Worm (Caenorhabditis elegans) whole organism, midembryonic: ENCODE results near the gene sbt-1.

Source experiments
- flt-1 ChIP-seq: fragments of 200-800 bp; sonication (Bioruptor generic); IDR thresholded peaks from 2 replicates; pipeline ENCODE4 v1.3.6; 2022; ENCODE audit warnings: missing genetic modification characterization, missing compliant biosample characterization
- klf-2 ChIP-seq: fragments of 200-800 bp; sonication (Bioruptor generic); conservative IDR thresholded peaks from 2 replicates; pipeline ENCODE4 v1.3.6; 2022; ENCODE audit warnings: missing genetic modification reagents, missing genetic modification characterization, missing compliant biosample characterization
- med-1 ChIP-seq: sonication (generic microtip); optimal IDR thresholded peaks from 2 replicates; lab custom pipeline; 2017; ENCODE audit warnings: missing genetic modification characterization, mild to moderate bottlenecking, missing compliant biosample characterization, antibody characterized with exemption, missing genetic modification reagents; ENCODE audit not compliant: insufficient read depth
- ref-1 ChIP-seq: fragments of 200-800 bp; sonication (Bioruptor generic); conservative IDR thresholded peaks from 2 replicates; pipeline ENCODE4 v1.3.6; 2022; ENCODE audit warnings: missing genetic modification reagents, missing genetic modification characterization, missing compliant biosample characterization
- tab-1 ChIP-seq: fragments of 200-800 bp; sonication (Bioruptor generic); IDR thresholded peaks from 2 replicates; pipeline ENCODE4 v1.3.6; 2022; ENCODE audit warnings: missing genetic modification characterization, missing compliant biosample characterization
- ztf-29 ChIP-seq: fragments of 200-800 bp; sonication (Bioruptor generic); IDR thresholded peaks from 2 replicates; pipeline ENCODE4 v1.3.6; 2022; ENCODE audit warnings: missing genetic modification reagents, missing genetic modification characterization, missing compliant biosample characterization

DNA sequence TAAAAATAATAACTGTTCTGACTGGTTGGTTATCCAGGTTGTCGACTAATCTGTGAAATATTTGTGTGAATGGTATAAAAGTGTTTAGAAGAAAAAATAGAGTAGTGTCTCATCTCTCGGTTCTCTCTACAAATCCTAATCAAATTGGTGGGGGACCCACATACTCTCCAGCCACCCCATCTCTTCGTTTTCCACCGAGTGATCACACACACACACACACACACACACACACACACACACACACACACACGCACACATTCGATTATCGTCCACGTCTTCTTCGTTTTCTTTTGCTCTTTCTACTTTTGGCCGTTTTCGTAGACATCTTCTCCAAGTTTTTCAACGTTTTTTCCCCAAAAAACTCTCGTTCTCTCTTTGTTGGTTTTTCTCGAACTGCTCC is 44.5 kb upstream of the sbt-1 start:
- TF ChIP-seq klf-2 (GFP tag; lab: Robert Waterston, UW) (no peak), ref-1 (GFP tag; lab: Robert Waterston, UW) (no peak), flt-1 (no peak), ztf-29 (GFP tag; lab: Robert Waterston, UW) (no peak), tab-1 (GFP tag; lab: Robert Waterston, UW) (no peak), med-1 (GFP tag; lab: Kevin White, UChicago) (no peak)
